Fruit fly (Drosophila melanogaster): ENCODE results near the gene CG11889.

The CG11889 gene

dm6 chr3R:25258628-25259240, 11.3 kb upstream of the CG11889 start, which contains the start of gene CG11857 (continued):
- peak; percentile 96 for TF ChIP-seq CG3065 (GFP tag; optimal IDR thresholded peaks at IDR 0.05)
- peak; percentile 97 to 98 for TF ChIP-seq chif (GFP tag; optimal IDR thresholded peaks at IDR 0.05)
- peak; percentile 92 for TF ChIP-seq Asciz (GFP tag; optimal IDR thresholded peaks at IDR 0.05)
- peak; percentile 92 for TF ChIP-seq CG12219 (GFP tag; optimal IDR thresholded peaks at IDR 0.05)
- TF ChIP-seq BEAF-32 (GFP tag; optimal IDR thresholded peaks at IDR 0.05): peak; percentile 100
- TF ChIP-seq NC2β (GFP tag; optimal IDR thresholded peaks at IDR 0.05): peak; percentile 96
- peak; percentile 98 to 99 for TF ChIP-seq dpn (GFP tag; optimal IDR thresholded peaks at IDR 0.05)
- TF ChIP-seq hkb (optimal IDR thresholded peaks at IDR 0.05): no peak
- TF ChIP-seq hkb (GFP tag; IDR thresholded peaks at IDR 0.05): peak; percentile 98
- peak; percentile 97 for TF ChIP-seq shn (GFP tag; optimal IDR thresholded peaks at IDR 0.05)
- TF ChIP-seq Rfx (GFP tag; IDR thresholded peaks at IDR 0.05): peak; percentile 99
- peak; percentile 95 for TF ChIP-seq dati (GFP tag; IDR thresholded peaks at IDR 0.05)
- TF ChIP-seq Fer3 (tag; optimal IDR thresholded peaks at IDR 0.05): peak; percentile 98
- TF ChIP-seq Myb (GFP tag; optimal IDR thresholded peaks at IDR 0.05): peak; percentile 89
- no peak for TF ChIP-seq sc (optimal IDR thresholded peaks at IDR 0.05)
- TF ChIP-seq sc (GFP tag; optimal IDR thresholded peaks at IDR 0.05): peak; percentile 94
- peak; percentile 96 for TF ChIP-seq schlank (tag; optimal IDR thresholded peaks at IDR 0.05)
- peak; percentile 98 for TF ChIP-seq CG7928 (GFP tag; optimal IDR thresholded peaks at IDR 0.05)
- peak; percentile 99 for TF ChIP-seq HLH4C (GFP tag; IDR thresholded peaks at IDR 0.05; ENCODE audit: partially characterized antibody)
- peak; percentile 95 for TF ChIP-seq ssp (GFP tag; IDR thresholded peaks at IDR 0.05)
- TF ChIP-seq Scr (GFP tag; IDR thresholded peaks at IDR 0.05; ENCODE audit: partially characterized antibody): peak; percentile 100
- peak; percentile 99 for TF ChIP-seq esg (GFP tag; conservative IDR thresholded peaks at IDR 0.05)
- peak; percentile 90 for TF ChIP-seq CG17912 (GFP tag; optimal IDR thresholded peaks at IDR 0.05)
- TF ChIP-seq CG4707 (GFP tag; optimal IDR thresholded peaks at IDR 0.05): peak; percentile 82
- peak; percentile 93 for TF ChIP-seq disco-r (GFP tag; optimal IDR thresholded peaks at IDR 0.05)
- peak; percentile 97 for TF ChIP-seq jumu (GFP tag; optimal IDR thresholded peaks at IDR 0.05)
- peak; percentile 98 for TF ChIP-seq Ada2b (GFP tag; IDR thresholded peaks at IDR 0.05)
- TF ChIP-seq CG12744 (GFP tag; optimal IDR thresholded peaks at IDR 0.05): peak; percentile 95
- TF ChIP-seq wor (GFP tag; IDR thresholded peaks at IDR 0.05): peak; percentile 99
- TF ChIP-seq CG2202 (tag; optimal IDR thresholded peaks at IDR 0.05): peak; percentile 95
- peak; percentile 87 for TF ChIP-seq CG6813 (GFP tag; optimal IDR thresholded peaks at IDR 0.05)
- TF ChIP-seq CG1602 (GFP tag; optimal IDR thresholded peaks at IDR 0.05): peak; percentile 99
- peak; percentile 97 for TF ChIP-seq CG8944 (GFP tag; optimal IDR thresholded peaks at IDR 0.05)
- TF ChIP-seq CG31441 (GFP tag; IDR thresholded peaks at IDR 0.05): peak; percentile 96
- peak; percentile 99 for TF ChIP-seq CG7963 (GFP tag; IDR thresholded peaks at IDR 0.05; ENCODE audit: partially characterized antibody)
- TF ChIP-seq sr (GFP tag; IDR thresholded peaks at IDR 0.05): peak; percentile 87; the same call in 2 of the 3 replicates
- peak; percentile 95 for TF ChIP-seq CG8388 (GFP tag; optimal IDR thresholded peaks at IDR 0.05)
- peak; percentile 96 for TF ChIP-seq CG7556 (GFP tag; optimal IDR thresholded peaks at IDR 0.05)
- peak; percentile 80 for TF ChIP-seq Nf-YB (GFP tag; optimal IDR thresholded peaks at IDR 0.05)
- peak; percentile 96 for TF ChIP-seq CG16863 (GFP tag; optimal IDR thresholded peaks at IDR 0.05)
- peak; percentile 99 for TF ChIP-seq CG9817 (tag; optimal IDR thresholded peaks at IDR 0.05)
- peak; percentile 99 for TF ChIP-seq jigr1 (GFP tag; IDR thresholded peaks at IDR 0.05)
- TF ChIP-seq BtbVII (GFP tag; optimal IDR thresholded peaks at IDR 0.05): peak; percentile 91
- TF ChIP-seq Taf1 (GFP tag; IDR thresholded peaks at IDR 0.05): peak; percentile 97
- peak; percentile 90 for TF ChIP-seq en (GFP tag; optimal IDR thresholded peaks at IDR 0.05)
- TF ChIP-seq CHES-1-like (GFP tag; optimal IDR thresholded peaks at IDR 0.05): peak; percentile 97
- peak; percentile 98 for TF ChIP-seq bbx (GFP tag; IDR thresholded peaks at IDR 0.05; ENCODE audit: partially characterized antibody)
- TF ChIP-seq CoRest (tag; optimal IDR thresholded peaks at IDR 0.05): peak; percentile 99
- TF ChIP-seq Mrtf (GFP tag; IDR thresholded peaks at IDR 0.05): peak; percentile 99
- peak; percentile 99 for TF ChIP-seq nerfin-2 (GFP tag; IDR thresholded peaks at IDR 0.05; ENCODE audit: partially characterized antibody)
